Worm (Caenorhabditis elegans): ENCODE measurements around the gene C27B7.7.

ce11 chrIV:8892558-8892957, 14.3 kb upstream of the C27B7.7 start, which contains the start of gene C27B7.2:
- TF ChIP-seq unc-62 (GFP tag; optimal IDR thresholded peaks at IDR 0.05): no peak
- TF ChIP-seq fos-1 (tag; optimal IDR thresholded peaks at IDR 0.05): no peak
- TF ChIP-seq gmeb-1 (tag; optimal IDR thresholded peaks at IDR 0.05): no peak

Data from whole organism, L2 larva.